Worm (Caenorhabditis elegans) whole organism, L3 larva: ENCODE results near the gene fbxa-183.

Experiments used
- ZK546.5 ChIP-seq: sonication (generic microtip); optimal IDR thresholded peaks from 2 replicates; lab custom pipeline; 2017; ENCODE audit warnings: missing biosample characterization, missing genetic modification characterization
- ama-1 ChIP-seq: fragments of 150-350 bp; optimal IDR thresholded peaks from 2 replicates; lab custom pipeline; 2018
- ceh-82 ChIP-seq: fragments of 150-350 bp; optimal IDR thresholded peaks from 2 replicates; lab custom pipeline; 2014; ENCODE audit warnings: missing biosample characterization, missing genetic modification characterization
- daf-12 ChIP-seq: fragments of 150-350 bp; optimal IDR thresholded peaks from 2 replicates; lab custom pipeline; 2014; ENCODE audit warnings: missing biosample characterization, missing genetic modification reagents, missing genetic modification characterization
- elt-2 ChIP-seq: sonication (generic microtip); optimal IDR thresholded peaks from 2 replicates; lab custom pipeline; 2016; ENCODE audit warnings: missing genetic modification reagents, mild to moderate bottlenecking, missing genetic modification characterization, missing compliant biosample characterization
- lin-39 ChIP-seq: fragments of 150-350 bp; optimal IDR thresholded peaks from 2 replicates; lab custom pipeline; 2018; ENCODE audit warnings: missing biosample characterization, missing genetic modification reagents, missing genetic modification characterization
- mml-1 ChIP-seq: fragments of 150-350 bp; sonication (generic microtip); optimal IDR thresholded peaks from 3 replicates; lab custom pipeline; 2014; ENCODE audit warnings: missing biosample characterization, missing genetic modification characterization
- nhr-12 ChIP-seq: fragments of 150-350 bp; optimal IDR thresholded peaks from 2 replicates; lab custom pipeline; 2014; ENCODE audit warnings: missing biosample characterization, missing genetic modification characterization
- nhr-28 ChIP-seq: fragments of 150-350 bp; optimal IDR thresholded peaks from 2 replicates; lab custom pipeline; 2014; ENCODE audit warnings: missing biosample characterization, missing genetic modification characterization
- nhr-76 ChIP-seq: fragments of 150-350 bp; sonication (generic microtip); optimal IDR thresholded peaks from 5 replicates; lab custom pipeline; 2014; ENCODE audit warnings: missing biosample characterization, missing genetic modification characterization
- unc-62 ChIP-seq: fragments of 150-350 bp; sonication (generic microtip); optimal IDR thresholded peaks from 4 replicates; lab custom pipeline; 2014; ENCODE audit warnings: missing biosample characterization, missing genetic modification reagents, missing genetic modification characterization
- zag-1 ChIP-seq: fragments of 150-350 bp; optimal IDR thresholded peaks from 2 replicates; lab custom pipeline; 2014; ENCODE audit warnings: missing biosample characterization, missing genetic modification characterization
- ztf-11 ChIP-seq: fragments of 150-350 bp; optimal IDR thresholded peaks from 2 replicates; lab custom pipeline; 2014; ENCODE audit warnings: missing biosample characterization, missing genetic modification characterization

DNA sequence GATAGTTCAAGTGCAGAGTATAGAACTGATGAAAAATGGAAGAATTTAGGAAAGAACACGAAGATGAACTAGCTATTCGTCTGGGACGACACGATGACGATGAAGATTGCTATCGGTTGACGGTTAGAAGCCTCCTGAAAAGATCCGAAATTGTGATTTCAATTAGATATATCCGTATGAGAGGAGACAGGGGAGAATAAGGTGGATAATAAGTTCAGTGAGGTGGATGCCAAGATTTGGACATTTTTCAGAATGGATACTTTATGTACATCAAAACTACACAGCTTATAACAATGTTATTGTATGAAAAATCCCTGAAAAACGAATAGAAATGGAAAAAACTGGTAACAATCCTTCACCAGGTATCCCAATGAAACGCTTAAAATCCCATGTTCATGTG, 15.5 kb upstream of the fbxa-183 start, which contains the start of gene nstp-3:
- no peak for TF ChIP-seq zag-1 (tag; lab: Kevin White, UChicago)
- TF ChIP-seq unc-62 (GFP tag; lab: Kevin White, UChicago): no peak
- no peak for TF ChIP-seq ceh-82 (tag; lab: Kevin White, UChicago)
- no peak for TF ChIP-seq nhr-76
- no peak for TF ChIP-seq nhr-12 (tag; lab: Kevin White, UChicago)
- no peak for TF ChIP-seq ama-1 (lab: Kevin White, UChicago)
- TF ChIP-seq ZK546.5 (tag; lab: Kevin White, UChicago): no peak
- TF ChIP-seq ztf-11 (tag; lab: Kevin White, UChicago): no peak
- no peak for TF ChIP-seq elt-2 (tag; lab: Kevin White, UChicago)
- no peak for TF ChIP-seq nhr-28 (tag; lab: Kevin White, UChicago)
- no peak for TF ChIP-seq lin-39 (tag; lab: Kevin White, UChicago)
- no peak for TF ChIP-seq daf-12 (tag; lab: Kevin White, UChicago)
- TF ChIP-seq mml-1: no peak
